Worm (Caenorhabditis elegans): Measurements from ENCODE around the gene C27A7.5.

The C27A7.5 gene

ce11 chrV:12161157-12161556 lies 963 bp downstream of the C27A7.5 start:
- peak; percentile 79 for TF ChIP-seq unc-55 (GFP tag; optimal IDR thresholded peaks at IDR 0.05)
- peak; percentile 56 for TF ChIP-seq C34F6.9 (tag; optimal IDR thresholded peaks at IDR 0.05)
- no peak for TF ChIP-seq sem-4 (tag; optimal IDR thresholded peaks at IDR 0.05)
- TF ChIP-seq ceh-16 (tag; optimal IDR thresholded peaks at IDR 0.05), result no peak

DNA sequence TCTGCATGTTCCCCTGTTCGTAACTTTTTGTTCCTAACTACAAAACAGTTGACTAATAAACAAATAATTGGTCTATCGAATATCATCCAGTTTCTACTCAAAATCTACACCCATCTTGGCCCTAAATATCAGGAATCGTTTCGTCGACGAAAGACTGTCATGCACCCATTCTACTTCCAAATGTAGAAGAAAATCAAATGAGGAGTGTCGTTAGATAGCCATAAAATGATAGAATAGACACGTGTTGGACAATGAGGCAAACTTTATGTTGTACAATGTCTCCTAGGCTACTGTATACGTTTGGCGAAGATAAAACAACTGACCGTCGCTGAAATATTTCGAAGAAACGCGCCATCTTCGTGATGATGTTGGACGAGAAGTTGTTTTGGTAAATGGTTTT lies 2.1 kb downstream of the C27A7.5 start:
- TF ChIP-seq nhr-12 (tag; optimal IDR thresholded peaks at IDR 0.05) (no peak), ztf-11 (tag; optimal IDR thresholded peaks at IDR 0.05) (no peak), sma-3 (GFP tag; optimal IDR thresholded peaks at IDR 0.05) (no peak), nhr-23 (tag; optimal IDR thresholded peaks at IDR 0.05) (no peak), R02D3.7 (tag; optimal IDR thresholded peaks at IDR 0.05) (no peak), ztf-4 (tag; optimal IDR thresholded peaks at IDR 0.05) (no peak), unc-62 (GFP tag; optimal IDR thresholded peaks at IDR 0.05) (no peak)

DNA sequence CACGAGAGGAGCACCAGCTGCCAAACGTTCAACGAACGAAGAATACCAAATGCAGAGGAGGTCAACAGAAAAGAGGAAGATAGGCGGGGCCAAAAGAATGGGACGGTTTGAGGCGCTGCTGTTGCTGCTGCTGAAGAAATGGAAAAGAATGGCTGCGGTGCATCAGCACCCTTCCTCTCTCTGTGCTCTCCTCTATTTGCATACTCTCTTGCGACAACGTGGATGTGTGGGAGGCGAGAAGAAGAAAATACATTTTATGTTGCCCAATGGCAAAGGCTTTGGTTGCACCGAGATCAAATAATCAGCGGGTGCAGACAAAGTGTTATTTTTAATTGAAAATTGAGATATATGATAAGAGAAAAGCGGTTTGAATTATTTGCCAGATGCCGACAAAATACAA lies 3.7 kb downstream of the C27A7.5 start:
- TF ChIP-seq nhr-129 (tag; optimal IDR thresholded peaks at IDR 0.05) (peak; percentile 19), dmd-4 (tag; optimal IDR thresholded peaks at IDR 0.05) (no peak), lin-13 (GFP tag; optimal IDR thresholded peaks at IDR 0.05) (no peak), Y55F3AM.14 (GFP tag; optimal IDR thresholded peaks at IDR 0.05) (no peak), nhr-6 (tag; optimal IDR thresholded peaks at IDR 0.05) (no peak), sma-3 (GFP tag; optimal IDR thresholded peaks at IDR 0.05) (no peak), sma-9 (GFP tag; optimal IDR thresholded peaks at IDR 0.05) (peak; percentile 92), sma-9 (tag; optimal IDR thresholded peaks at IDR 0.05) (no peak)

DNA sequence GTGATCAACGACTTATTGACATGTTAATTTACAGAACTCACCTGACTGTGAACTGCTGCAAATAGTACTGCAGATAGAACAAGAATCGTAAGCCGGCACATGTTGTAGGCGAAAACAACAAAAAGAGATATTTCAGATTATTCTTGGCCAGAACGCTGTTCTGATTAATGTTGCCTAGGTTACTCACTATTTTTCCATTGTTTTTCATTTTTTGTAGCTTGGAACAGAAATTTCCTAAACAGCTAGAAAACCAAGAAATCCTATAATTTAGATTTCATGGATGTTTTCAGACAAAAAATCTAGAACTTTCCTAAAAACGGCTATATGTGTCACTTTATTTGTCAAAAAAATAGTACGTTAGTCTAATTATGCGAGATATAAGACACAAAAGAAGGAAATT lies 7.6 kb downstream of the C27A7.5 start, which contains the start of gene C27A7.9:
Gene C27A7.9, minus strand, starts transcription at position 101 of the 400 bp plus-strand sequence.
- TF ChIP-seq mdl-1 (tag; optimal IDR thresholded peaks at IDR 0.05) (no peak), ZK546.5 (tag; optimal IDR thresholded peaks at IDR 0.05) (no peak), F13H6.1 (tag; optimal IDR thresholded peaks at IDR 0.05) (no peak), lsy-2 (tag; optimal IDR thresholded peaks at IDR 0.05) (no peak)

DNA sequence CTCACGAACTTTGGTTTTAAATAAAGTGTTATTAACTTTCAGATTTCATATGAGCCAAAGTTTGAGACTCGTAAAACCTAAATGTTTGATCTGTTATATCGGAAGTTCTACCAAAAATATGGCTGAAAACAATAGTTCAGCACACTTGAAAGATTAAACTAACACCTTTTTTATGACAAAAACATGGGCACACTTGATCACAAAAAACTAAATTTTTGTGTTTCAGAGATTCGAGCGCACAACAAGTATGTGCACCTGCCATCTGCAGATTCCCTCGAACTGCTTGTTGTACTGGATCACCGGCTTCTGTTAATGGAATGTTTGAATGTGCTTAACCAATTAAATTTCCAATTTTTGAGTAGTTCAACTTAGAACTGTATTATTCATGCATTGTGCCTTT lies 8.3 kb downstream of the C27A7.5 start:
- TF ChIP-seq nhr-23 (tag; optimal IDR thresholded peaks at IDR 0.05), result no peak
- no peak for TF ChIP-seq dmd-4 (tag; optimal IDR thresholded peaks at IDR 0.05)
- no peak for TF ChIP-seq lin-11 (tag; optimal IDR thresholded peaks at IDR 0.05)
- TF ChIP-seq R02D3.7 (tag; optimal IDR thresholded peaks at IDR 0.05), result no peak
- TF ChIP-seq egl-27 (tag; optimal IDR thresholded peaks at IDR 0.05), result no peak
- TF ChIP-seq unc-62 (GFP tag; optimal IDR thresholded peaks at IDR 0.05), result no peak
- no peak for TF ChIP-seq nhr-129 (tag; optimal IDR thresholded peaks at IDR 0.05)
- TF ChIP-seq mdl-1 (tag; optimal IDR thresholded peaks at IDR 0.05), result no peak
- TF ChIP-seq ama-1 (optimal IDR thresholded peaks at IDR 0.05), result no peak
- no peak for TF ChIP-seq nhr-77 (tag; optimal IDR thresholded peaks at IDR 0.05)
- no peak for TF ChIP-seq sma-9 (GFP tag; optimal IDR thresholded peaks at IDR 0.05)
- no peak for TF ChIP-seq sma-9 (tag; optimal IDR thresholded peaks at IDR 0.05)
- TF ChIP-seq nhr-12 (tag; optimal IDR thresholded peaks at IDR 0.05), result no peak
- no peak for TF ChIP-seq aly-2 (tag; optimal IDR thresholded peaks at IDR 0.05)
- no peak for TF ChIP-seq nhr-10 (tag; optimal IDR thresholded peaks at IDR 0.05)
- TF ChIP-seq nhr-6 (tag; optimal IDR thresholded peaks at IDR 0.05), result no peak

- TF ChIP-seq unc-55 (GFP tag; optimal IDR thresholded peaks at IDR 0.05), result no peak
- TF ChIP-seq nhr-10 (tag; optimal IDR thresholded peaks at IDR 0.05), result no peak
- no peak for TF ChIP-seq snpc-4 (tag; optimal IDR thresholded peaks at IDR 0.05)
- no peak for TF ChIP-seq gmeb-1 (tag; optimal IDR thresholded peaks at IDR 0.05)
- no peak for TF ChIP-seq aly-2 (tag; optimal IDR thresholded peaks at IDR 0.05)
- TF ChIP-seq nhr-11 (tag; optimal IDR thresholded peaks at IDR 0.05), result no peak
- no peak for TF ChIP-seq ceh-82 (tag; optimal IDR thresholded peaks at IDR 0.05)
- TF ChIP-seq lin-39 (tag; optimal IDR thresholded peaks at IDR 0.05), result no peak
- TF ChIP-seq mbf-1 (tag; optimal IDR thresholded peaks at IDR 0.05), result no peak
- no peak for TF ChIP-seq C34F6.9 (tag; optimal IDR thresholded peaks at IDR 0.05)
- no peak for TF ChIP-seq sma-9 (GFP tag; optimal IDR thresholded peaks at IDR 0.05)
- no peak for TF ChIP-seq sma-9 (tag; optimal IDR thresholded peaks at IDR 0.05)
- TF ChIP-seq ama-1 (optimal IDR thresholded peaks at IDR 0.05), result no peak
- no peak for TF ChIP-seq nhr-237 (tag; optimal IDR thresholded peaks at IDR 0.05)
- no peak for TF ChIP-seq dmd-4 (tag; optimal IDR thresholded peaks at IDR 0.05)
Measured at ce11 chrV:12152857-12153256, 9.3 kb downstream of the C27A7.5 start, which contains the start of gene C27A7.8. C27A7.8 (plus strand) TSS chrV:12153157.

Data from whole organism, L2 larva.